Worm (Caenorhabditis elegans) whole organism, L4/young adult: ENCODE data around the gene msra-1.

Source experiments
- W03F9.2 ChIP-seq: fragments of 150-350 bp; optimal IDR thresholded peaks from 2 replicates; lab custom pipeline; 2014; ENCODE audit warnings: missing biosample characterization, missing genetic modification characterization
- dao-5 ChIP-seq: sonication (generic microtip); optimal IDR thresholded peaks from 2 replicates; lab custom pipeline; 2016; ENCODE audit warnings: missing genotype, missing genetic modification characterization, moderate library complexity, missing compliant biosample characterization
- him-1 ChIP-seq: sonication (generic microtip); optimal IDR thresholded peaks from 2 replicates; lab custom pipeline; 2016; ENCODE audit warnings: missing genotype, missing genetic modification reagents, missing genetic modification characterization, missing compliant biosample characterization

DNA sequence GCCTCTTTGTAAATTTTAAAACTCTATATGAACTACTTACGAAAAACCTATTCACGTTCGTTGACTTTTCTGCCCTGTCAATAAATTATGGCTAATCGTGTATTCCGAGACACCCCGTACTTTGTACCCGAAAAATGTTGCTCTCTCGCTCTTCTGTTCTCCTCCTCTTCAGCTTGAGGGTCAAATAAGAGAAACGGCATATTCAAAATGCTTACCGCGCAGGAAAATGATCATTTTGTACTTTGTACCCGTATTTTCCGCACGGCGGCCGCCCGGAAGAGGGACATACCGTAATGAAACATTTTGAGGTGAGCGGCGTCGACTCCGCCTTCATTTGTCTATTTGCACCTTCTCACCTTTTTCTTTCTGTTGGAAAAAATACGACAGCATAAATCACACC, 20.2 kb downstream of the msra-1 start:
- TF ChIP-seq him-1 (tag; lab: Kevin White, UChicago) (no peak), W03F9.2 (no peak), dao-5 (tag; lab: Kevin White, UChicago) (no peak)
